Worm (Caenorhabditis elegans): ENCODE measurements around the gene cdh-9.

The cdh-9 gene

DNA sequence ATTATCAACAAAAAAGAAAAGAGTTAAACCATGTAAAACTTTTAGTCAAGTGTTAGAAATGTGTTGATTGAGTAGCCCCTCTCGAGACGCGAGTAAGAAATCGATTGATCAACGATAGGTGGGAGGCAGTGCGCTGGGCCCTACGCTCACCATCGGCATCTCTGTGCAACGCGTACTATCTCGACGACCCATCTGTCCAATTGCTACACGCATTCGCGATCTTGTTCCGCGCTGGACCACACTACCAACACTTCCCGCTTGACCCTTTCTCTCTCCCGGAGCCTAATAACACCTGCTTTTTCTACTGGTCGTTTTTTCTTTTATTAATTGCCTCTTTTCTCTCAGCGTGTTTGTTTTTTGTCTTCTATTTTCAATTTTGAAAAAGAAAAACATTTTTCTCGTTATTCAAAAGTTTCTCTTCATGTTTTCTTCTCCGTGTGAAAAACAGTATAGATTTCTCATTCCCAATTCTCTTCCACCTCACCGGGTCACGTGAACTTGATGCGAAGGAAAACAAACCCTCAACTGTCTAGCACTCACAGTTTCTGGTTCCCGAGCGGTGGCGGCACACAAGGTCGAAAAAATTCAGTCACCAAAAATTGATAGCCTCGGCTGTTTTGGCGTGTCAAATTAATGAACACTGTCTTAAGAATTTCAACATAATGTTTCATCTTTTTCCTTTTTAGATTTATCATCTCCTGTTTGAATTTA lies 16.5 kb downstream of the cdh-9 start (continued):
- TF ChIP-seq nhr-237 (tag; optimal IDR thresholded peaks at IDR 0.05) (no peak), ets-5 (GFP tag; IDR thresholded peaks at IDR 0.05) (no peak), fkh-4 (tag; optimal IDR thresholded peaks at IDR 0.05; ENCODE audit: borderline replicate concordance) (no peak), nhr-28 (tag; optimal IDR thresholded peaks at IDR 0.05) (no peak), ama-1 (optimal IDR thresholded peaks at IDR 0.05) (no peak), lin-35 (GFP tag; optimal IDR thresholded peaks at IDR 0.05) (peak in 1 of 2 experiments; percentile 18), lin-15B (tag; optimal IDR thresholded peaks at IDR 0.05) (no peak), lin-14 (GFP tag; optimal IDR thresholded peaks at IDR 0.05) (peak; percentile 73), Y116A8C.19 (tag; optimal IDR thresholded peaks at IDR 0.05; ENCODE audit: borderline replicate concordance) (no peak), snu-23 (GFP tag; optimal IDR thresholded peaks at IDR 0.05) (peak; percentile 56), swsn-7 (tag; optimal IDR thresholded peaks at IDR 0.05) (no peak), C04F5.9 (tag; optimal IDR thresholded peaks at IDR 0.05) (no peak), nhr-71 (tag; optimal IDR thresholded peaks at IDR 0.05) (peak; percentile 60), ces-1 (GFP tag; optimal IDR thresholded peaks at IDR 0.05) (no peak), F16B12.6 (tag; optimal IDR thresholded peaks at IDR 0.05) (no peak), aha-1 (tag; optimal IDR thresholded peaks at IDR 0.05) (no peak), grh-1 (GFP tag; IDR thresholded peaks at IDR 0.05) (no peak), mdl-1 (tag; optimal IDR thresholded peaks at IDR 0.05) (no peak), nhr-77 (tag; optimal IDR thresholded peaks at IDR 0.05) (no peak), nhr-20 (tag; optimal IDR thresholded peaks at IDR 0.05) (peak; percentile 25), ceh-90 (tag; optimal IDR thresholded peaks at IDR 0.05) (no peak), dsc-1 (tag; optimal IDR thresholded peaks at IDR 0.05) (no peak), sup-37 (GFP tag; optimal IDR thresholded peaks at IDR 0.05) (no peak), mef-2 (tag; optimal IDR thresholded peaks at IDR 0.05) (no peak), ceh-63 (GFP tag; optimal IDR thresholded peaks at IDR 0.05) (no peak), efl-3 (GFP tag; optimal IDR thresholded peaks at IDR 0.05) (no peak), egl-27 (tag; optimal IDR thresholded peaks at IDR 0.05) (no peak), fkh-8 (tag; optimal IDR thresholded peaks at IDR 0.05) (no peak), lin-13 (GFP tag; optimal IDR thresholded peaks at IDR 0.05) (no peak), efl-1 (optimal IDR thresholded peaks at IDR 0.05) (no peak), efl-1 (GFP tag; optimal IDR thresholded peaks at IDR 0.05 in 1 of 2) (peak in 1 of 2 experiments; percentile 53)

DNA sequence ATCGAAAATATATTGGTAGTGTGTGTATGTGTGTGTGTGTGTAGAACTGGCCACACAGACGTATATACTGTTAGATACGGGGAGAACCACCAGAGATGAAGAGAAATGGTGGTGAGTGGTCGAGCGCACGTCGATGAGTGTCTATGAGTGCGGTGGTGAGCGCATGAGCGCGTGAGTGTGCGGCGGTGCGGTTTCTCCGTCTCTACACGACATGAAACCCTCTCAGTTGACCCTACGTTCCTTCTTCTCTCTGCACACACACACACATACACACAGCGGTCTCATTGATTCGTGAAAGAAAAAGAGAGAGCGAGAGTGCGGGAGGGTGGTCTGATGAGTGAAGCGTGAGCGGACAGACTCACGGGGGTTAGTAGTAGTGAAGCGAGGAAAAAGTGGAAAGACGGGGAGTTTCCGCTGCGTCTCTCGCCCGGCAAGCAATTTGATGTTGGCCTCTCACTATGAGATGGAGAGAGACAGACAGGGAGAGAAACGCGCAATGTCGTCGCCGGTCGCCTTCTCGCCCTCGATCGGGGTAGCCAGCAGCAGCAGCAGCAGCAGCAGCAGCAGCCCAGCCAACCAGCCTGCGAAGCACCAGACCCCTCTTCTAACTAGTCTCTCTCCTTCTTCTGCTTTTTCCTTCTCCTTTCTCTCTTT lies 17.4 kb downstream of the cdh-9 start:
- TF ChIP-seq unc-62 (GFP tag; optimal IDR thresholded peaks at IDR 0.05), result no peak
- TF ChIP-seq efl-3 (GFP tag; optimal IDR thresholded peaks at IDR 0.05), result no peak
- TF ChIP-seq nhr-76 (tag; optimal IDR thresholded peaks at IDR 0.05), result peak; percentile 82
- TF ChIP-seq ztf-11 (tag; optimal IDR thresholded peaks at IDR 0.05), result peak in 1 of 2 experiments; percentile 79
- peak; percentile 94 for TF ChIP-seq lin-13 (GFP tag; optimal IDR thresholded peaks at IDR 0.05)
- TF ChIP-seq mep-1 (tag; optimal IDR thresholded peaks at IDR 0.05), result peak; percentile 94
- TF ChIP-seq dpl-1 (GFP tag; optimal IDR thresholded peaks at IDR 0.05), result peak; percentile 19 to 53 (median 24)
- TF ChIP-seq nhr-71 (tag; optimal IDR thresholded peaks at IDR 0.05), result peak; percentile 99
- TF ChIP-seq zag-1 (tag; optimal IDR thresholded peaks at IDR 0.05), result peak; percentile 48
- peak; percentile 72 to 83 for TF ChIP-seq efl-1 (optimal IDR thresholded peaks at IDR 0.05)
- TF ChIP-seq efl-1 (GFP tag; optimal IDR thresholded peaks at IDR 0.05 in 1 of 2), result peak in 1 of 2 experiments; percentile 95
- TF ChIP-seq sptf-1 (tag; optimal IDR thresholded peaks at IDR 0.05), result no peak
- peak; percentile 89 to 91 (median 89) for TF ChIP-seq ceh-82 (tag; optimal IDR thresholded peaks at IDR 0.05)
- no peak; the same call in 1 of the 2 replicates for TF ChIP-seq unc-98 (GFP tag; IDR thresholded peaks at IDR 0.05)
- TF ChIP-seq mef-2 (tag; optimal IDR thresholded peaks at IDR 0.05), result peak; percentile 89
- TF ChIP-seq pqm-1 (tag; optimal IDR thresholded peaks at IDR 0.05), result no peak
- TF ChIP-seq skn-1 (tag; optimal IDR thresholded peaks at IDR 0.05), result peak; percentile 58
- peak; percentile 86 to 95 for TF ChIP-seq mdl-1 (tag; optimal IDR thresholded peaks at IDR 0.05)
- TF ChIP-seq egl-27 (tag; optimal IDR thresholded peaks at IDR 0.05), result peak; percentile 63 to 75
- peak; percentile 97 for TF ChIP-seq nhr-20 (tag; optimal IDR thresholded peaks at IDR 0.05)
- no peak for TF ChIP-seq hlh-17 (GFP tag; optimal IDR thresholded peaks at IDR 0.05; ENCODE audit: borderline replicate concordance)
- peak; percentile 80 to 94 for TF ChIP-seq lsy-2 (tag; optimal IDR thresholded peaks at IDR 0.05)
- TF ChIP-seq tbx-2 (tag; optimal IDR thresholded peaks at IDR 0.05), result peak; percentile 97
- TF ChIP-seq nhr-90 (tag; optimal IDR thresholded peaks at IDR 0.05; ENCODE audit: poor library complexity), result peak; percentile 90
- no peak for TF ChIP-seq hlh-4 (tag; optimal IDR thresholded peaks at IDR 0.05)
- TF ChIP-seq mab-9 (GFP tag; IDR thresholded peaks at IDR 0.05), result peak; percentile 62
- TF ChIP-seq hpl-2 (GFP tag; optimal IDR thresholded peaks at IDR 0.05), result peak; percentile 65
- peak; percentile 90 for TF ChIP-seq fos-1 (tag; optimal IDR thresholded peaks at IDR 0.05)

Measured in whole organism, L1 larva.